Fruit fly (Drosophila melanogaster) whole organism, prepupa: ENCODE data around the gene CG43740.

Experiments used
- Blimp-1 ChIP-seq: fragments of 200-800 bp; sonication (Bioruptor generic); optimal IDR thresholded peaks from 3 replicates; lab custom pipeline; 2017; ENCODE audit warnings: missing biosample characterization, missing genetic modification characterization, mild to moderate bottlenecking, moderate library complexity, missing genetic modification reagents
- CG10631 ChIP-seq: fragments of 200-800 bp; sonication (Bioruptor generic); optimal IDR thresholded peaks from 2 replicates; lab custom pipeline; 2016; ENCODE audit warnings: missing biosample characterization, missing genetic modification characterization
- CG10669 ChIP-seq: fragments of 200-800 bp; sonication (Bioruptor generic); optimal IDR thresholded peaks from 3 replicates; lab custom pipeline; 2018; ENCODE audit warnings: missing biosample characterization, mild to moderate bottlenecking, missing genetic modification characterization, moderate library complexity
- CG11294 ChIP-seq: fragments of 200-800 bp; sonication (Bioruptor generic); IDR thresholded peaks from 2 replicates; pipeline ENCODE4 v1.3.6; 2022; ENCODE audit warnings: missing biosample characterization, missing genetic modification characterization
- CG11762 ChIP-seq: fragments of 200-800 bp; sonication (Bioruptor generic); optimal IDR thresholded peaks from 3 replicates; lab custom pipeline; 2016; ENCODE audit warnings: missing biosample characterization, missing genetic modification characterization; ENCODE audit not compliant: insufficient read depth
- CG11902 ChIP-seq: fragments of 200-800 bp; sonication (Bioruptor generic); optimal IDR thresholded peaks from 3 replicates; lab custom pipeline; 2016; ENCODE audit warnings: missing biosample characterization, missing genetic modification characterization
- CG1621 ChIP-seq: fragments of 200-800 bp; sonication (Bioruptor generic); optimal IDR thresholded peaks from 3 replicates; lab custom pipeline; 2018; ENCODE audit warnings: missing biosample characterization, mild to moderate bottlenecking, missing genetic modification characterization
- CG16779 ChIP-seq: fragments of 200-800 bp; sonication (Bioruptor generic); optimal IDR thresholded peaks from 3 replicates; lab custom pipeline; 2017; ENCODE audit warnings: missing biosample characterization, mild to moderate bottlenecking, missing genetic modification characterization
- CG3032 ChIP-seq: fragments of 200-800 bp; optimal IDR thresholded peaks from 2 replicates; lab custom pipeline; 2019; ENCODE audit warnings: missing biosample characterization, mild to moderate bottlenecking, missing genetic modification characterization, moderate library complexity
- CG32006 ChIP-seq: fragments of 200-800 bp; sonication (Bioruptor generic); optimal IDR thresholded peaks from 3 replicates; lab custom pipeline; 2017; ENCODE audit warnings: missing biosample characterization, mild to moderate bottlenecking, missing genetic modification characterization
- CG34406 ChIP-seq: fragments of 200-800 bp; sonication (Bioruptor generic); optimal IDR thresholded peaks from 3 replicates; lab custom pipeline; 2016; ENCODE audit warnings: missing biosample characterization, missing genetic modification characterization
- CG6163 ChIP-seq: fragments of 200-800 bp; sonication (Bioruptor generic); IDR thresholded peaks from 3 replicates; pipeline ENCODE4 v1.3.6; 2022; ENCODE audit warnings: missing biosample characterization, missing genetic modification characterization
- CG6276 ChIP-seq: fragments of 200-800 bp; sonication (Bioruptor generic); optimal IDR thresholded peaks from 2 replicates; lab custom pipeline; 2017; ENCODE audit warnings: missing biosample characterization, mild to moderate bottlenecking, missing genetic modification characterization
- CG6854 ChIP-seq: fragments of 200-800 bp; sonication (Bioruptor generic); optimal IDR thresholded peaks from 2 replicates; lab custom pipeline; 2017; ENCODE audit warnings: missing biosample characterization, mild to moderate bottlenecking, missing genetic modification characterization
- CG7368 ChIP-seq: fragments of 200-800 bp; sonication (Bioruptor generic); optimal IDR thresholded peaks from 3 replicates; lab custom pipeline; 2016; ENCODE audit warnings: missing biosample characterization, missing genetic modification characterization
- CG8119 ChIP-seq: fragments of 200-800 bp; sonication (Bioruptor generic); IDR thresholded peaks from 3 replicates; pipeline ENCODE4 v1.3.6; 2022; ENCODE audit warnings: missing biosample characterization, missing genetic modification characterization
- CG8319 ChIP-seq: fragments of 200-800 bp; sonication (Bioruptor generic); optimal IDR thresholded peaks from 3 replicates; lab custom pipeline; 2016; ENCODE audit warnings: missing biosample characterization, missing genetic modification characterization
- Eip75B ChIP-seq: fragments of 200-800 bp; sonication (Bioruptor generic); optimal IDR thresholded peaks from 3 replicates; lab custom pipeline; 2016; ENCODE audit warnings: missing biosample characterization, missing genetic modification characterization
- Eip78C ChIP-seq: fragments of 200-800 bp; sonication (Bioruptor generic); peaks from one replicate; lab custom pipeline; 2016; ENCODE audit warnings: missing biosample characterization, missing genetic modification characterization
- Ets21C ChIP-seq: fragments of 200-800 bp; sonication (Bioruptor generic); optimal IDR thresholded peaks from 3 replicates; lab custom pipeline; 2016; ENCODE audit warnings: missing biosample characterization, missing genetic modification characterization
- Ets96B ChIP-seq: fragments of 200-800 bp; optimal IDR thresholded peaks from 2 replicates; lab custom pipeline; 2019; ENCODE audit warnings: missing biosample characterization, mild to moderate bottlenecking, missing genetic modification characterization, moderate library complexity
- Gug ChIP-seq: fragments of 200-800 bp; sonication (Bioruptor generic); IDR thresholded peaks from 2 replicates; pipeline ENCODE4 v1.3.6; 2022; ENCODE audit warnings: missing biosample characterization, missing genetic modification characterization
- Hr39 ChIP-seq: fragments of 200-800 bp; sonication (Bioruptor generic); optimal IDR thresholded peaks from 2 replicates; lab custom pipeline; 2016; ENCODE audit warnings: missing biosample characterization, missing genetic modification characterization
- Lpt ChIP-seq: fragments of 200-800 bp; sonication (Bioruptor generic); optimal IDR thresholded peaks from 3 replicates; lab custom pipeline; 2016; ENCODE audit warnings: missing biosample characterization, missing genetic modification characterization
- OdsH ChIP-seq: fragments of 200-800 bp; sonication (Bioruptor generic); optimal IDR thresholded peaks from 3 replicates; lab custom pipeline; 2016; ENCODE audit warnings: missing biosample characterization, missing genetic modification characterization
- Sox102F ChIP-seq: fragments of 200-800 bp; sonication (Bioruptor generic); optimal IDR thresholded peaks from 2 replicates; lab custom pipeline; 2016; ENCODE audit warnings: missing biosample characterization, mild to moderate bottlenecking, missing genetic modification characterization
- acj6 ChIP-seq: fragments of 200-800 bp; sonication (Bioruptor generic); optimal IDR thresholded peaks from 3 replicates; lab custom pipeline; 2016; ENCODE audit warnings: missing biosample characterization, missing genetic modification characterization
- cyc ChIP-seq: fragments of 200-800 bp; sonication (Bioruptor generic); optimal IDR thresholded peaks from 3 replicates; lab custom pipeline; 2016; ENCODE audit warnings: missing biosample characterization, missing genetic modification characterization
- dac ChIP-seq: fragments of 200-800 bp; sonication (Bioruptor generic); optimal IDR thresholded peaks from 2 replicates; lab custom pipeline; 2017; ENCODE audit warnings: missing biosample characterization, mild to moderate bottlenecking, missing genetic modification characterization
- dsx ChIP-seq: fragments of 200-800 bp; optimal IDR thresholded peaks from 3 replicates; lab custom pipeline; 2019; ENCODE audit warnings: missing biosample characterization, mild to moderate bottlenecking, missing genetic modification characterization, moderate library complexity; ENCODE audit not compliant: poor library complexity, severe bottlenecking
- eg ChIP-seq: fragments of 200-800 bp; sonication (Bioruptor generic); IDR thresholded peaks from 3 replicates; pipeline ENCODE4 v1.3.6; 2022; ENCODE audit warnings: missing biosample characterization, missing genetic modification characterization
- lz ChIP-seq: fragments of 200-800 bp; sonication (Bioruptor generic); optimal IDR thresholded peaks from 3 replicates; lab custom pipeline; 2016; ENCODE audit warnings: missing biosample characterization, missing genetic modification characterization
- net ChIP-seq: fragments of 200-800 bp; sonication (Bioruptor generic); optimal IDR thresholded peaks from 3 replicates; lab custom pipeline; 2016; ENCODE audit warnings: missing biosample characterization, missing genetic modification characterization
- pdm3 ChIP-seq: fragments of 200-800 bp; sonication (Bioruptor generic); optimal IDR thresholded peaks from 3 replicates; lab custom pipeline; 2016; ENCODE audit warnings: missing biosample characterization, missing genetic modification characterization
- spab ChIP-seq: fragments of 200-800 bp; sonication (Bioruptor generic); optimal IDR thresholded peaks from 2 replicates; lab custom pipeline; 2017; ENCODE audit warnings: missing biosample characterization, mild to moderate bottlenecking, missing genetic modification characterization, missing genetic modification reagents
- ss ChIP-seq, 2 experiments: fragments of 200-800 bp; sonication (Bioruptor generic); optimal IDR thresholded peaks; 2 replicates in 1 of 2; 3 replicates in 1 of 2; lab custom pipeline; 2017 to 2018; ENCODE audit warnings: mild to moderate bottlenecking in 2 of 2, missing biosample characterization in 2 of 2, missing genetic modification characterization in 2 of 2, moderate library complexity in 1 of 2
- topi ChIP-seq: fragments of 200-800 bp; sonication (Bioruptor generic); optimal IDR thresholded peaks from 3 replicates; lab custom pipeline; 2016; ENCODE audit warnings: missing biosample characterization, missing genetic modification characterization

The CG43740 gene

DNA sequence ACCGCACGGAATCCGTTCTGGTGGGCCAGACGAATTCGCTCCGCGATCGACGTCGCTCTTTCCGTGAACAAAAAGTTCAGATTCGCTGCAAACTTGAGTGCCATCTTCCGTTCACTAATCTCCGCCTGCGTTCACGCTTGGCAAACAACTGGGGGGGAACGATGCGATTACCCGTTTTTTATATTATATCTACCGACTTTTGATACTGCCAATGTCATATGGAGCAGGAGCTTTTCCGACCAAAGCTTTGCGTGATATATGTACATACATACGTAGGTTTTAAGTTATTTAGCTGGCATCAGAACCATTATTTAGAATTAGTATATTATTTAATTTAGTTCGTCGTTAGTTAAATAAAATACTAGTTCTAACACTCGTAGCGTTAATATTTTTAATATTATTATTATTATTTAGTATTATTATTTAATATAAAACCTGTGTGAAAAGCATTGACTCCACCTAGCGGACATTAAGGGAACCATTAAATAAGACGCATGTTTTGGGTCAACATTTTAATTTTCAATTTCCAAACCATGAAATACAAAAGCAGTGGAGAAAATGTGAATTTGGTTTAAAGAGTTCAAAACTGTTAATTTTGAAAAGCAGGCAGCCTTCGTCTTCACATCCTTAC is 3.7 kb upstream of the CG43740 start, which contains the start of gene Gip (continued):
- no peak for TF ChIP-seq Gug (GFP tag; lab: Robert Waterston, UW)
- TF ChIP-seq CG10631: no peak
- peak; percentile 77 for TF ChIP-seq CG1621 (tag; lab: Kevin White, UChicago)
- no peak for TF ChIP-seq Hr39
- no peak for TF ChIP-seq CG8319 (GFP tag; lab: Kevin White, UChicago)
- no peak for TF ChIP-seq CG32006
- TF ChIP-seq Blimp-1: no peak
- TF ChIP-seq CG6854 (GFP tag; lab: Kevin White, UChicago): peak; percentile 47
- no peak for TF ChIP-seq lz (GFP tag; lab: Kevin White, UChicago)
- no peak; the same call in 2 of the 3 replicates for TF ChIP-seq CG6163
- TF ChIP-seq CG11294 (GFP tag; lab: Robert Waterston, UW): no peak
- no peak for TF ChIP-seq spab (GFP tag; lab: Kevin White, UChicago)
- peak; percentile 29; the same call in 1 of the 3 replicates for TF ChIP-seq CG8119 (GFP tag; lab: Robert Waterston, UW)
- TF ChIP-seq eg (GFP tag; lab: Robert Waterston, UW): no peak
- TF ChIP-seq topi (GFP tag; lab: Kevin White, UChicago): peak; percentile 56
- TF ChIP-seq dac: no peak
- no peak for TF ChIP-seq CG3032 (tag; lab: Kevin White, UChicago)
- no peak for TF ChIP-seq OdsH (GFP tag; lab: Kevin White, UChicago)
- no peak for TF ChIP-seq Lpt
- TF ChIP-seq pdm3: peak; percentile 22

DNA sequence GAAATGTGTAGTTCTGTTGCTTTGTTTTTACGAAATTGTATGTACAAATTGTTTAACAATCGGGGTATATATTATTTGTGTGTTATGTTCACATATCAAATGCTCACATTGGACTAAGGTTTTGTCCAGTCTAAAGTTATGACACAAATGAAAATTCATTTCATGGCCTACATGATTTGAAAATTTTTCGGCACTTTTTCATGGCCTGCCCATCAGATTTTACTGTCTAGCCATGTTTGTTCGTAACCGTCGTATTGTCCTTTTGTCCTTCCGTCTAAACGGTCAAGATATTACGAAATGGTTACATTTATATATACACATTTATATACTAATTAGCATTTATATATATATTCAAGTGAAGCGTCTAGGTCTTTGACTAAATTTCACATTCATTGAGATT is 1.7 kb upstream of the CG43740 start, which contains the start of gene CG15306:
Gene CG15306, minus strand, starts transcription at position 101 of the 400 bp plus-strand sequence.
- TF ChIP-seq CG11294 (GFP tag; lab: Robert Waterston, UW): no peak
- no peak for TF ChIP-seq lz (GFP tag; lab: Kevin White, UChicago)
- TF ChIP-seq CG11762 (GFP tag; lab: Kevin White, UChicago): no peak
- no peak for TF ChIP-seq acj6 (GFP tag; lab: Kevin White, UChicago)
- TF ChIP-seq CG10669 (GFP tag; lab: Kevin White, UChicago): no peak
- no peak for TF ChIP-seq dsx (GFP tag; lab: Kevin White, UChicago)
- TF ChIP-seq ss (GFP tag; optimal IDR thresholded peaks at IDR 0.05; lab: Kevin White, UChicago): no peak
- no peak for TF ChIP-seq topi (GFP tag; lab: Kevin White, UChicago)
- TF ChIP-seq, all 60 proteins: peak for 0

DNA sequence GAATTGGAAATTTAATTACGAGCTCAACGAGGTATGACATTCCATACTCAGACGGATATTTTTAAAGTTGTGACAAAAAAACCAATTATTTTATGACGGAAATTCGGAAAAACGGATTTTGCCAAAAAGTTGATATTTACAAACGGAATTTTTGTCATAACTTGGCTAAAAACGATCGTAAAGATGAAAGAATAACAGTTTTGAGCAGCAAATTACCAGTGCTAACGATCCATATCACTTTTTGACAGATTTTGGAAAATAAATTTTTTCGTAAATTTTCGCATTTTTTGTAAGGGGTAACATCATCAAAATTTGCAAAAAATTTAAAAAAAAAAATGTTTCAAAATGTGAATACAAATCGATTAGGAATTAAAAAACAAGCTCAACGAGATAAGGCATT is 7.0 kb downstream of the CG43740 start:
- no peak for TF ChIP-seq OdsH (GFP tag; lab: Kevin White, UChicago)
- no peak for TF ChIP-seq CG7368 (GFP tag; lab: Kevin White, UChicago)
- no peak for TF ChIP-seq CG6276 (GFP tag; lab: Kevin White, UChicago)
- no peak for TF ChIP-seq CG11762 (GFP tag; lab: Kevin White, UChicago)
- no peak for TF ChIP-seq CG16779 (tag; lab: Kevin White, UChicago)
- no peak for TF ChIP-seq Lpt
- no peak for TF ChIP-seq dsx (GFP tag; lab: Kevin White, UChicago)
- TF ChIP-seq, all 60 proteins: peak for 0

DNA sequence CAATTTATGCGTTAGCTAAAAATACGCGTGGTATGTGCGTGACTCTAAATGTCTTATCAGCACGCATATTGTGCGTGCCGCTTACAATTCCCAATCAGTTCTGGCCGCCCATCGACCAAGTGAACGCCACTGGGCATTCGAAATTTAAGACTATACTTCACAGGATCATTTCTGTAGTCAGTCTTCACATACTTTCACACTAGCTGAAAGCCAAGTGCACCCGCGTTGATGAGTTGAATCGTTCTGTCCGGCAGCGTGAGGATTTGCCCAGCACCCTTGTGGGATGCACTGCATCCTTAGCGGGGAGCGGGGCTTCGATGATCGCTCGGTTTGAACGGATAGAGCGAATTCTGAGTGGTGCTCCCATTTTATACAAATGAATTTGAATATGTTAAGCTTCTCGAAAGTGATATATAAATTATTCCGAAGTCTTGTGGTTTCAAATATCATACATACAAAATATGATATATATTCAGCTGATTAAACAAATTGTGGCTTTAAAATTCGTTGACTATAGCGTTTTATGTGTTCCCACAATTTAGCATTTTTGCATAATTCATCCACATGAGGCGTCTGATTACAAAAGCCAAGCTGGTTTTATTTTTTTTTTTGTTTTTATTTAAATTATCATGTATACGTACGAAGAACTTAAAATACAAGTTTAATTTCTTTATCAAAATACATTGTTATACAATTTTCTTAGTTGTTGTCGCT is 14.7 kb downstream of the CG43740 start:
- TF ChIP-seq cyc (no peak), net (GFP tag; lab: Kevin White, UChicago) (no peak), Eip78C (GFP tag; lab: Kevin White, UChicago) (peak; percentile 35)

DNA sequence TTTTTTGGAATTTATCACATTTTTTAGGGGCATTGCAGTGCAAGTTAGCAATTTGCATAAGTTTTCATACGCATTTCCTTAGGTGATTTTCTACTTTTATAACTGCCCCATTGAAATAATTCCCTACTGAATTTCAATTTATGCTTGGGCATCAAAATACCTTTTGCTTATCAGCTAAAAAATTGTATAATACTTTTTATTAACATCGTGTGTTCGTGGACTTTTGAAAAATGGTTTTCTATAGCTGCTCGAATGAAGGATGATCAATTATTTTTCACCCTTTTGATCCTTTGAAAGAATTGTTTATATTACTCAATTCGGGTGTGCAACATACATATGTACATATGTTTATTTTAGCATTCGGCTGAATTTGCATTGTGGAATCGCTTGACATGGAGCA is 28.7 kb downstream of the CG43740 start:
- TF ChIP-seq net (GFP tag; lab: Kevin White, UChicago) (no peak), CG1621 (tag; lab: Kevin White, UChicago) (no peak), CG11762 (GFP tag; lab: Kevin White, UChicago) (no peak), CG34406 (GFP tag; lab: Kevin White, UChicago) (no peak), CG11902 (no peak), CG10669 (GFP tag; lab: Kevin White, UChicago) (no peak), topi (GFP tag; lab: Kevin White, UChicago) (no peak), Sox102F (GFP tag; lab: Kevin White, UChicago) (no peak), Eip75B (GFP tag; lab: Kevin White, UChicago) (no peak), CG8319 (GFP tag; lab: Kevin White, UChicago) (no peak), Ets21C (GFP tag; lab: Kevin White, UChicago) (no peak), Ets96B (tag; lab: Kevin White, UChicago) (no peak), acj6 (GFP tag; lab: Kevin White, UChicago) (no peak)
